Fruit fly (Drosophila melanogaster) whole organism, prepupa: ENCODE measurements around the gene CG32221.

Experiments used
- spab ChIP-seq: fragments of 200-800 bp; sonication (Bioruptor generic); optimal IDR thresholded peaks from 2 replicates; lab custom pipeline; 2017; ENCODE audit warnings: missing biosample characterization, mild to moderate bottlenecking, missing genetic modification characterization, missing genetic modification reagents
- vri ChIP-seq: fragments of 200-800 bp; sonication (Bioruptor generic); optimal IDR thresholded peaks from 3 replicates; lab custom pipeline; 2016; ENCODE audit warnings: missing biosample characterization, mild to moderate bottlenecking, missing genetic modification characterization

- TF ChIP-seq vri (GFP tag; lab: Kevin White, UChicago) (no peak), spab (GFP tag; lab: Kevin White, UChicago) (no peak)
Observed at dm6 chr3L:19857923-19858490, 23.5 kb downstream of the CG32221 start.
